Worm (Caenorhabditis elegans): ENCODE measurements around the gene iff-2.

iff-2 gene

ce11 chrII:8525133-8525736 is 35.9 kb downstream of the iff-2 start, which contains the start of the genes prp-9 and mrps-18B:
prp-9 (minus strand) TSS chrII:8525396.
mrps-18B (plus strand) TSS chrII:8525681.
- TF ChIP-seq madf-6 (GFP tag; IDR thresholded peaks at IDR 0.05) (peak; percentile 66; the same call in 1 of the 2 replicates), F22D6.2 (tag; optimal IDR thresholded peaks at IDR 0.05) (no peak), ztf-26 (tag; optimal IDR thresholded peaks at IDR 0.05) (no peak), mcd-1 (GFP tag; IDR thresholded peaks at IDR 0.05) (0 out of 2 replicates have a peak, but pooled peaks have one; percentile 16), hlh-26 (GFP tag; conservative IDR thresholded peaks at IDR 0.05) (no peak), ztf-6 (GFP tag; IDR thresholded peaks at IDR 0.05) (no peak), ztf-18 (tag; optimal IDR thresholded peaks at IDR 0.05) (no peak), T26A5.8 (tag; optimal IDR thresholded peaks at IDR 0.05) (no peak), efl-1 (GFP tag; optimal IDR thresholded peaks at IDR 0.05) (no peak), pha-4 (tag; optimal IDR thresholded peaks at IDR 0.05) (no peak), ekl-4 (GFP tag; IDR thresholded peaks at IDR 0.05) (no peak), zfh-2 (GFP tag; conservative IDR thresholded peaks at IDR 0.05) (no peak), F23B12.7 (tag; optimal IDR thresholded peaks at IDR 0.05; ENCODE audit: insufficient read depth) (peak; percentile 27), K12H6.12 (tag; optimal IDR thresholded peaks at IDR 0.05) (no peak), ztf-25 (GFP tag; IDR thresholded peaks at IDR 0.05) (no peak), nhr-27 (tag; optimal IDR thresholded peaks at IDR 0.05) (no peak), bed-2 (GFP tag; IDR thresholded peaks at IDR 0.05) (no peak), zim-3 (tag; optimal IDR thresholded peaks at IDR 0.05) (no peak), lin-54 (GFP tag; optimal IDR thresholded peaks at IDR 0.05) (peak; percentile 21), attf-5 (GFP tag; optimal IDR thresholded peaks at IDR 0.05) (peak; percentile 33), C06A6.2 (GFP tag; conservative IDR thresholded peaks at IDR 0.05) (no peak), F57C9.4 (tag; optimal IDR thresholded peaks at IDR 0.05) (no peak), madf-3 (GFP tag; IDR thresholded peaks at IDR 0.05) (no peak), D2030.7 (GFP tag; IDR thresholded peaks at IDR 0.05) (no peak), akir-1 (GFP tag; optimal IDR thresholded peaks at IDR 0.05) (no peak), snpc-1.3 (tag; optimal IDR thresholded peaks at IDR 0.05; ENCODE audit: insufficient read depth) (peak; percentile 74), sptf-2 (GFP tag; optimal IDR thresholded peaks at IDR 0.05) (no peak), fkh-3 (tag; optimal IDR thresholded peaks at IDR 0.05) (no peak), ztf-22 (GFP tag; optimal IDR thresholded peaks at IDR 0.05) (no peak), attf-6 (GFP tag; IDR thresholded peaks at IDR 0.05) (no peak), B0336.3 (GFP tag; IDR thresholded peaks at IDR 0.05) (no peak), cebp-2 (GFP tag; IDR thresholded peaks at IDR 0.05) (no peak), lag-1 (GFP tag; IDR thresholded peaks at IDR 0.05) (no peak), nhr-179 (tag; optimal IDR thresholded peaks at IDR 0.05) (no peak), Y67H2A.10 (GFP tag; conservative IDR thresholded peaks at IDR 0.05) (no peak), lsl-1 (GFP tag; optimal IDR thresholded peaks at IDR 0.05) (peak; percentile 34), aptf-2 (GFP tag; conservative IDR thresholded peaks at IDR 0.05) (no peak), ceh-40 (GFP tag; IDR thresholded peaks at IDR 0.05) (no peak), repo-1 (tag; optimal IDR thresholded peaks at IDR 0.05) (no peak), snpc-4 (GFP tag; optimal IDR thresholded peaks at IDR 0.05) (no peak), snpc-4 (tag; optimal IDR thresholded peaks at IDR 0.05) (peak in 1 of 4 experiments; percentile 13), T07F8.4 (tag; optimal IDR thresholded peaks at IDR 0.05) (no peak)
